Fruit fly (Drosophila melanogaster) whole organism, prepupa: ENCODE data around the gene AdipoR.

ENCODE experiments used
- CG10631 ChIP-seq: fragments of 200-800 bp; sonication (Bioruptor generic); optimal IDR thresholded peaks from 2 replicates; lab custom pipeline; 2016; ENCODE audit warnings: missing biosample characterization, missing genetic modification characterization
- CG1621 ChIP-seq: fragments of 200-800 bp; sonication (Bioruptor generic); optimal IDR thresholded peaks from 3 replicates; lab custom pipeline; 2018; ENCODE audit warnings: missing biosample characterization, mild to moderate bottlenecking, missing genetic modification characterization
- CG6854 ChIP-seq: fragments of 200-800 bp; sonication (Bioruptor generic); optimal IDR thresholded peaks from 2 replicates; lab custom pipeline; 2017; ENCODE audit warnings: missing biosample characterization, mild to moderate bottlenecking, missing genetic modification characterization
- Ets96B ChIP-seq: fragments of 200-800 bp; optimal IDR thresholded peaks from 2 replicates; lab custom pipeline; 2019; ENCODE audit warnings: missing biosample characterization, mild to moderate bottlenecking, missing genetic modification characterization, moderate library complexity
- Sox102F ChIP-seq: fragments of 200-800 bp; sonication (Bioruptor generic); optimal IDR thresholded peaks from 2 replicates; lab custom pipeline; 2016; ENCODE audit warnings: missing biosample characterization, mild to moderate bottlenecking, missing genetic modification characterization
- dsx ChIP-seq: fragments of 200-800 bp; optimal IDR thresholded peaks from 3 replicates; lab custom pipeline; 2019; ENCODE audit warnings: missing biosample characterization, mild to moderate bottlenecking, missing genetic modification characterization, moderate library complexity; ENCODE audit not compliant: poor library complexity, severe bottlenecking
- net ChIP-seq: fragments of 200-800 bp; sonication (Bioruptor generic); optimal IDR thresholded peaks from 3 replicates; lab custom pipeline; 2016; ENCODE audit warnings: missing biosample characterization, missing genetic modification characterization

DNA sequence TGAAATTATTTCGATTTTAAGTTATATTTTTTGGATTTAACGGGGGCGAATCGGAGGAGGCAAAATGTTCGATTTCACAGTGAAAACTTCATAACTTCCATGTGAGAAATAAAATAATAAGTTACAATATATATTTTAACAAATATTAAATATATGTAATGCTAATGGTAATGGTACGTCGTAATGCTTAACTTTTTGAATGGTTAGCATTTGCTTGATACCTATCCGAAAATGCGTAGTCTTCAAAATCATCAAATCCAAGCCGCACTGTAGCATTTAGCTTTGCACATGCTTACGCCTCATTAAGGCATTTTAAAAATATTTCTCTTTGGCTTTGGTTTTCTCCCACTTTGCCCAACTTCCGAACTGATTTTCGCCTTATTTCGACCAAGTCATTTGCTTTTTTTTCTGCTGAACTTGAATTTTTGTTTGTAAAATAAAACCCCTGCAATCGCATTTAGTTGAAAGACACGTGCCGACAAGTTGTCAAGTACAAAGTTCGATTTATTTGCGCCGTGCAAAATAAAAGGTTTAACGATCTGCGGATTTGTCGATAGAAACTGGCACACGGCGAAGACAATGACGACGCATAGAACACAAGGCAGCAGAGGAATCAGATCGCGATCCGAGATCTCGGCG is 4.8 kb downstream of the AdipoR start:
- TF ChIP-seq net (GFP tag; lab: Kevin White, UChicago) (no peak), CG1621 (tag; lab: Kevin White, UChicago) (no peak), dsx (GFP tag; lab: Kevin White, UChicago) (no peak), CG10631 (GFP tag; lab: Kevin White, UChicago) (no peak), Ets96B (tag; lab: Kevin White, UChicago) (no peak), Sox102F (no peak), CG6854 (GFP tag; lab: Kevin White, UChicago) (no peak)
